Worm (Caenorhabditis elegans): Measurements from ENCODE around the gene zip-9.

DNA sequence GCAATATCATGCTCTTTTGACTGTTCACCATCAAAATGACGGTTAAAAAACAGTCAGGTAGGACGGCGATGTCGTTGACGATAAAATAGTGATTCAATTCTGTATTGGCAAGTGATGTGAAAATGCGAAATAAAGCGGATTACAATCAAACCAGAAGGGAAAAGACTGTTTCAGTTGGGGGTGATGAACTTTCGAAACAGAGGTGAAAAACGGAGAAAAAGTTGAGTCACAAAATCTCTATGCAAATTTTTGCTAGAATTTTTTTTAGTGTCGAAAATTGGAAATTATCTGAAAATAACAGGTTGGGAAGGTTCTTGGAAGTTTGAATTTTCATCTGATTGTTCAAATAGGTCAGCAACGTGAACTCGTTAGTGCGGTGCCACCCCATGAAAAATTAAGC is 20.5 kb upstream of the zip-9 start, which contains the start of gene nas-31:
- TF ChIP-seq sox-4 (tag; optimal IDR thresholded peaks at IDR 0.05) (no peak), ama-1 (optimal IDR thresholded peaks at IDR 0.05) (no peak), ceh-2 (tag; optimal IDR thresholded peaks at IDR 0.05) (no peak), elt-2 (tag; optimal IDR thresholded peaks at IDR 0.05) (no peak), Y22D7AL.16 (tag; optimal IDR thresholded peaks at IDR 0.05) (no peak), pha-4 (tag; optimal IDR thresholded peaks at IDR 0.05) (no peak), nfya-1 (tag; optimal IDR thresholded peaks at IDR 0.05) (no peak)

Data from whole organism, late embryonic.